Fruit fly (Drosophila melanogaster) whole organism: ENCODE data around the gene Mnt.

Experiments used
- pan ChIP-seq: fragments of >200 bp; optimal IDR thresholded peaks from 2 replicates; lab custom pipeline; 2017
- psq ChIP-seq: fragments of >200 bp; optimal IDR thresholded peaks from 2 replicates; lab custom pipeline; 2017
- usp ChIP-seq: fragments of >200 bp; optimal IDR thresholded peaks from 2 replicates; lab custom pipeline; 2017; ENCODE audit warnings: missing biosample characterization, missing genetic modification characterization, mixed read lengths

- TF ChIP-seq usp (GFP tag; lab: Kevin White, UChicago) = no peak
- TF ChIP-seq pan (lab: Kevin White, UChicago) = no peak
- no peak for TF ChIP-seq psq
Observed at dm6 chrX:3720176-3720981, 48.8 kb downstream of the Mnt start.
